Worm (Caenorhabditis elegans) whole organism, young adult: Measurements from ENCODE around the gene ptrn-1.

ENCODE experiments used
- B0261.1 ChIP-seq: sonication (generic microtip); optimal IDR thresholded peaks from 2 replicates; lab custom pipeline; 2016; ENCODE audit warnings: mild to moderate bottlenecking, missing genetic modification characterization, moderate library complexity, missing compliant biosample characterization
- F10E7.11 ChIP-seq: sonication (generic microtip); optimal IDR thresholded peaks from 2 replicates; lab custom pipeline; 2017; ENCODE audit warnings: mild to moderate bottlenecking, missing genetic modification characterization, moderate library complexity, missing compliant biosample characterization
- F23B12.7 ChIP-seq: sonication (generic microtip); optimal IDR thresholded peaks from 2 replicates; lab custom pipeline; 2017; ENCODE audit warnings: missing genetic modification characterization, mild to moderate bottlenecking, missing compliant biosample characterization, antibody characterized with exemption, moderate library complexity; ENCODE audit not compliant: insufficient read depth
- T26A5.8 ChIP-seq: sonication (generic microtip); optimal IDR thresholded peaks from 2 replicates; lab custom pipeline; 2016; ENCODE audit warnings: missing genetic modification characterization, missing compliant biosample characterization
- Y53F4B.3 ChIP-seq: fragments of 200-800 bp; sonication (Bioruptor generic); IDR thresholded peaks from 2 replicates; pipeline ENCODE4 v1.3.6; 2022; ENCODE audit warnings: missing genetic modification reagents, missing genetic modification characterization, missing compliant biosample characterization
- Y56A3A.18 ChIP-seq: fragments of 200-800 bp; sonication (Bioruptor generic); IDR thresholded peaks from 2 replicates; pipeline ENCODE4 v1.3.6; 2022; ENCODE audit warnings: missing genetic modification reagents, missing genetic modification characterization, missing compliant biosample characterization
- Y79H2A.3 ChIP-seq: fragments of 200-800 bp; sonication (Bioruptor generic); conservative IDR thresholded peaks from 2 replicates; pipeline ENCODE4 v1.3.6; 2022; ENCODE audit warnings: missing genetic modification reagents, missing genetic modification characterization, missing compliant biosample characterization
- ZK185.1 ChIP-seq: sonication (generic microtip); optimal IDR thresholded peaks from 2 replicates; lab custom pipeline; 2016; ENCODE audit warnings: mild to moderate bottlenecking, missing genetic modification characterization, missing compliant biosample characterization; ENCODE audit not compliant: poor library complexity, severe bottlenecking
- akir-1 ChIP-seq: fragments of 200-800 bp; sonication (Bioruptor generic); optimal IDR thresholded peaks from 2 replicates; lab custom pipeline; 2018; ENCODE audit warnings: mild to moderate bottlenecking, missing genetic modification characterization, moderate library complexity, missing compliant biosample characterization
- ama-1 ChIP-seq, 3 experiments: fragments of 150-350 bp in 1 of 3; sonication (generic microtip) in 2 of 3; optimal IDR thresholded peaks; 2 replicates each; lab custom pipeline; 2014 to 2018; ENCODE audit warnings: missing biosample characterization in 2 of 3, missing genetic modification characterization in 2 of 3, missing genetic modification reagents in 2 of 3
- aptf-2 ChIP-seq: fragments of 200-800 bp; sonication (Bioruptor generic); conservative IDR thresholded peaks from 2 replicates; pipeline ENCODE4 v1.3.6; 2022; ENCODE audit warnings: missing genetic modification reagents, missing genetic modification characterization, missing compliant biosample characterization
- athp-1 ChIP-seq: sonication (generic microtip); optimal IDR thresholded peaks from 2 replicates; lab custom pipeline; 2017; ENCODE audit warnings: mild to moderate bottlenecking, missing genetic modification characterization, missing compliant biosample characterization
- attf-3 ChIP-seq: fragments of 200-800 bp; sonication (Bioruptor generic); conservative IDR thresholded peaks from 2 replicates; pipeline ENCODE4 v1.3.6; 2022; ENCODE audit warnings: missing genetic modification reagents, missing genetic modification characterization, missing compliant biosample characterization
- ccch-3 ChIP-seq: fragments of 200-800 bp; sonication (Bioruptor generic); optimal IDR thresholded peaks from 2 replicates; lab custom pipeline; 2018; ENCODE audit warnings: mild to moderate bottlenecking, missing genetic modification characterization, missing compliant biosample characterization
- cebp-1 ChIP-seq, 2 experiments: fragments of 200-800 bp in 1 of 2; sonication (Bioruptor generic) in 1 of 2; sonication (generic microtip) in 1 of 2; IDR thresholded peaks in 1 of 2; optimal IDR thresholded peaks in 1 of 2; 2 replicates each; pipeline versions ENCODE4 v1.3.6 to Lab custom; 2017 to 2022; ENCODE audit warnings: missing compliant biosample characterization in 2 of 2, missing genetic modification characterization in 2 of 2, mild to moderate bottlenecking in 1 of 2, missing genetic modification reagents in 1 of 2, moderate library complexity in 1 of 2
- chd-7 ChIP-seq: sonication (generic microtip); optimal IDR thresholded peaks from 2 replicates; lab custom pipeline; 2016; ENCODE audit warnings: mild to moderate bottlenecking, missing genetic modification characterization, moderate library complexity, missing compliant biosample characterization
- dox-1 ChIP-seq: fragments of 200-800 bp; sonication (Bioruptor generic); IDR thresholded peaks from 2 replicates; pipeline ENCODE4 v1.3.6; 2022; ENCODE audit warnings: missing genetic modification reagents, missing genetic modification characterization, missing compliant biosample characterization
- efl-1 ChIP-seq: fragments of 150-350 bp; optimal IDR thresholded peaks from 2 replicates; lab custom pipeline; 2014; ENCODE audit warnings: missing biosample characterization, missing genetic modification reagents, missing genetic modification characterization
- ekl-4 ChIP-seq: fragments of 200-800 bp; sonication (Bioruptor generic); IDR thresholded peaks from 2 replicates; pipeline ENCODE4 v1.3.6; 2022; ENCODE audit warnings: missing genetic modification reagents, missing genetic modification characterization, missing compliant biosample characterization
- fkh-3 ChIP-seq: sonication (generic microtip); optimal IDR thresholded peaks from 2 replicates; lab custom pipeline; 2016; ENCODE audit warnings: mild to moderate bottlenecking, missing genetic modification characterization, missing compliant biosample characterization
- hlh-12 ChIP-seq: sonication (generic microtip); optimal IDR thresholded peaks from 2 replicates; lab custom pipeline; 2016; ENCODE audit warnings: missing genetic modification characterization, missing compliant biosample characterization
- hlh-26 ChIP-seq: fragments of 200-800 bp; sonication (Bioruptor generic); conservative IDR thresholded peaks from 2 replicates; pipeline ENCODE4 v1.3.6; 2022; ENCODE audit warnings: missing genetic modification reagents, missing genetic modification characterization, missing compliant biosample characterization
- hrde-1 ChIP-seq: sonication (generic microtip); optimal IDR thresholded peaks from 2 replicates; lab custom pipeline; 2016; ENCODE audit warnings: missing genetic modification characterization, mild to moderate bottlenecking, missing compliant biosample characterization, moderate library complexity, missing genotype, missing genetic modification reagents, borderline replicate concordance
- hsf-1 ChIP-seq: fragments of 200-800 bp; sonication (Bioruptor generic); IDR thresholded peaks from 2 replicates; pipeline ENCODE4 v1.3.6; 2022; ENCODE audit warnings: missing genetic modification reagents, missing genetic modification characterization, missing compliant biosample characterization
- let-607 ChIP-seq, 2 experiments: fragments of 200-800 bp in 1 of 2; sonication (Bioruptor generic) in 1 of 2; sonication (generic microtip) in 1 of 2; optimal IDR thresholded peaks; 2 replicates each; lab custom pipeline; 2016 to 2018; ENCODE audit warnings: mild to moderate bottlenecking in 2 of 2, missing compliant biosample characterization in 2 of 2, missing genetic modification characterization in 2 of 2, moderate library complexity in 2 of 2, missing genotype in 1 of 2
- lin-35 ChIP-seq, 3 experiments: fragments of 150-350 bp in 2 of 3; sonication (generic microtip) in 1 of 3; optimal IDR thresholded peaks; 2 replicates each; lab custom pipeline; 2014 to 2018; ENCODE audit warnings: missing biosample characterization in 3 of 3, missing genetic modification characterization in 3 of 3, missing genetic modification reagents in 3 of 3
- madf-3 ChIP-seq: fragments of 200-800 bp; sonication (Bioruptor generic); IDR thresholded peaks from 2 replicates; pipeline ENCODE4 v1.3.6; 2022; ENCODE audit warnings: missing genetic modification reagents, missing genetic modification characterization, missing compliant biosample characterization
- nfya-1 ChIP-seq: sonication (generic microtip); optimal IDR thresholded peaks from 2 replicates; lab custom pipeline; 2017; ENCODE audit warnings: antibody characterized with exemption, missing compliant biosample characterization, missing genetic modification characterization, borderline replicate concordance; ENCODE audit not compliant: insufficient read depth
- nfyb-1 ChIP-seq: fragments of 200-800 bp; sonication (Bioruptor generic); IDR thresholded peaks from 2 replicates; pipeline ENCODE4 v1.3.6; 2022; ENCODE audit warnings: missing genetic modification reagents, missing genetic modification characterization, missing compliant biosample characterization
- nhr-120 ChIP-seq: fragments of 200-800 bp; sonication (Bioruptor generic); IDR thresholded peaks from 2 replicates; pipeline ENCODE4 v1.3.6; 2022; ENCODE audit warnings: missing genetic modification characterization, missing compliant biosample characterization
- nhr-80 ChIP-seq: sonication (generic microtip); optimal IDR thresholded peaks from 2 replicates; lab custom pipeline; 2016; ENCODE audit warnings: missing genetic modification characterization, missing compliant biosample characterization
- nhr-90 ChIP-seq: sonication (generic microtip); optimal IDR thresholded peaks from 2 replicates; lab custom pipeline; 2016; ENCODE audit warnings: missing genotype, mild to moderate bottlenecking, missing genetic modification characterization, missing compliant biosample characterization
- pha-4 ChIP-seq: fragments of 150-350 bp; sonication (generic microtip); optimal IDR thresholded peaks from 2 replicates; lab custom pipeline; 2014; ENCODE audit warnings: missing biosample characterization, missing genetic modification reagents, missing genetic modification characterization
- rcor-1 ChIP-seq: fragments of 200-800 bp; sonication (Bioruptor generic); IDR thresholded peaks from 2 replicates; pipeline ENCODE4 v1.3.6; 2022; ENCODE audit warnings: missing genetic modification reagents, missing genetic modification characterization, missing compliant biosample characterization
- rpc-1 ChIP-seq, 2 experiments: fragments of 150-350 bp in 1 of 2; sonication (generic microtip) in 1 of 2; optimal IDR thresholded peaks; 2 replicates each; lab custom pipeline; 2014 to 2018; ENCODE audit warnings: missing biosample characterization in 1 of 2, missing genetic modification characterization in 1 of 2, missing genetic modification reagents in 1 of 2, missing genotype in 1 of 2
- snpc-3.4 ChIP-seq: sonication (generic microtip); optimal IDR thresholded peaks from 2 replicates; lab custom pipeline; 2017; ENCODE audit warnings: missing genetic modification characterization, mild to moderate bottlenecking, missing compliant biosample characterization, antibody characterized with exemption, moderate library complexity, missing genotype, missing genetic modification reagents
- tbp1 ChIP-seq: fragments of 200-800 bp; sonication (Bioruptor generic); optimal IDR thresholded peaks from 2 replicates; lab custom pipeline; 2018; ENCODE audit warnings: mild to moderate bottlenecking, missing genetic modification characterization, missing compliant biosample characterization
- xnd-1 ChIP-seq: sonication (generic microtip); optimal IDR thresholded peaks from 2 replicates; lab custom pipeline; 2016; ENCODE audit warnings: missing genotype, missing genetic modification reagents, missing genetic modification characterization, missing compliant biosample characterization
- zim-3 ChIP-seq: sonication (generic microtip); optimal IDR thresholded peaks from 2 replicates; lab custom pipeline; 2017; ENCODE audit warnings: mild to moderate bottlenecking, missing genetic modification characterization, moderate library complexity, missing compliant biosample characterization
- ztf-22 ChIP-seq: fragments of 200-800 bp; sonication (Bioruptor generic); optimal IDR thresholded peaks from 2 replicates; lab custom pipeline; 2018; ENCODE audit warnings: mild to moderate bottlenecking, missing genetic modification characterization, moderate library complexity, missing compliant biosample characterization

Gene ptrn-1

DNA sequence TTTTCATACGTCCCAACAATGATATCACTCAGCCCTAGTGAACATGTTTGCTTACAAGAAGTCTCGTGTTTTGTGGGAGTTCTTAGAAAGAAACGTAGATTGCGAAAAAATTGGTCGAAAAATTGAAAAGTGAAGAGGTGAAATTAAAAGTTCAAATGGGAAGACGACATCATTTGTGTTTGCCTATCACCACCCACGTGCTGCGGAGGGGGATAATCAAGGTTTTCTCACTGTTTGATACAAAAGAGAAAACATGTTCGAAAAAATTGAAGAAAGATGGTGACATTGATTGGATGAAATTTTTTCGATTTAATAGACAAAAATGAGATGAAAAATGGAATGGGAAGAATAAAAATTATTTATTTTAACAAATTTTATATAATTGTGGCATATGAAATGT is 40.5 kb upstream of the ptrn-1 start:
- TF ChIP-seq chd-7 (tag; lab: Kevin White, UChicago): no peak
- TF ChIP-seq hrde-1: no peak
- TF ChIP-seq F10E7.11 (tag; lab: Kevin White, UChicago): no peak
- TF ChIP-seq madf-3 (GFP tag; lab: Robert Waterston, UW): no peak
- no peak for TF ChIP-seq fkh-3 (tag; lab: Kevin White, UChicago)

- TF ChIP-seq cebp-1 (GFP tag; IDR thresholded peaks at IDR 0.05; lab: Robert Waterston, UW): no peak
- TF ChIP-seq cebp-1 (tag; optimal IDR thresholded peaks at IDR 0.05; lab: Kevin White, UChicago): peak; percentile 43
- TF ChIP-seq nhr-90 (tag; lab: Kevin White, UChicago): no peak
- TF ChIP-seq nhr-80 (tag; lab: Kevin White, UChicago): peak; percentile 64
- TF ChIP-seq dox-1 (GFP tag; lab: Robert Waterston, UW): 0 out of 2 replicates have a peak, but pooled peaks have one; percentile 43
These were observed 36.9 kb upstream of the ptrn-1 start for ce11 chrX:17066937-17067336.

DNA sequence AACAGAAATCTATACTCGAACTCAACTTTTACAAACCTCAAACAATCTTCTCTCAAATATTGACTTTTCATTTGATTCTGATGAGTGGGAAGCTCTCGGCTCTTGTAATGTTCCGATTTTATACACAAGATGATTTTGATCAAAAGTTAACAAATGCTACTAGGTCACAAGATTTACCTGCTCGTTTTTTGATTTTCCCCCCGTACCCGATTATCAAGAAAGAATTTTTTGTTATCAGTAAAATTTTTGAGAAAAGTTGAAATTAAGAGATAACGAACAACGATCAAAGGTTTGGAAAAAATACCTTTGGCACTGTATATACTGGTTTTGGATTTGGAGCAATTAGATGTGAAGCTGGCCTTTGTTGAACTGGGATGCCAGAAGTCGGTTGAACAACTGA is 34.8 kb upstream of the ptrn-1 start:
- TF ChIP-seq rcor-1 (GFP tag; lab: Robert Waterston, UW) (no peak), cebp-1 (GFP tag; IDR thresholded peaks at IDR 0.05; lab: Robert Waterston, UW) (no peak), cebp-1 (tag; optimal IDR thresholded peaks at IDR 0.05; lab: Kevin White, UChicago) (peak; percentile 22), aptf-2 (GFP tag; lab: Robert Waterston, UW) (no peak), Y56A3A.18 (GFP tag; lab: Robert Waterston, UW) (no peak), ccch-3 (GFP tag; lab: Kevin White, UChicago) (no peak), nhr-80 (tag; lab: Kevin White, UChicago) (peak; percentile 44), zim-3 (no peak), ZK185.1 (no peak), B0261.1 (tag; lab: Kevin White, UChicago) (no peak), hlh-26 (GFP tag; lab: Robert Waterston, UW) (no peak)
- TF ChIP-seq, all 124 proteins: peak for 2

- TF ChIP-seq rpc-1 (optimal IDR thresholded peaks at IDR 0.05; lab: Kevin White, UChicago) (no peak), rpc-1 (tag; optimal IDR thresholded peaks at IDR 0.05; lab: Kevin White, UChicago) (no peak), nhr-120 (GFP tag; lab: Robert Waterston, UW) (no peak), nfya-1 (no peak), pha-4 (tag; lab: Kevin White, UChicago) (peak; percentile 87), ama-1 (optimal IDR thresholded peaks at IDR 0.05; lab: Kevin White, UChicago) (no peak), ama-1 (GFP tag; optimal IDR thresholded peaks at IDR 0.05; lab: Kevin White, UChicago) (no peak), lin-35 (GFP tag; optimal IDR thresholded peaks at IDR 0.05; lab: Kevin White, UChicago) (no peak), attf-3 (GFP tag; lab: Robert Waterston, UW) (no peak), cebp-1 (GFP tag; IDR thresholded peaks at IDR 0.05; lab: Robert Waterston, UW) (no peak), cebp-1 (tag; optimal IDR thresholded peaks at IDR 0.05; lab: Kevin White, UChicago) (peak; percentile 71), ekl-4 (GFP tag; lab: Robert Waterston, UW) (no peak), athp-1 (tag; lab: Kevin White, UChicago) (no peak), nfyb-1 (no peak), F23B12.7 (tag; lab: Kevin White, UChicago) (peak; percentile 40), Y53F4B.3 (GFP tag; lab: Robert Waterston, UW) (no peak), akir-1 (no peak), tbp1 (GFP tag; lab: Kevin White, UChicago) (peak; percentile 59), T26A5.8 (tag; lab: Kevin White, UChicago) (no peak), Y79H2A.3 (GFP tag; lab: Robert Waterston, UW) (no peak), let-607 (tag; optimal IDR thresholded peaks at IDR 0.05; lab: Kevin White, UChicago) (peak in 1 of 2 experiments; percentile 32), hrde-1 (no peak), ztf-22 (peak; percentile 54), B0261.1 (tag; lab: Kevin White, UChicago) (no peak), snpc-3.4 (tag; lab: Kevin White, UChicago) (no peak), efl-1 (GFP tag; lab: Kevin White, UChicago) (no peak), xnd-1 (tag; lab: Kevin White, UChicago) (no peak), hlh-12 (tag; lab: Kevin White, UChicago) (no peak), hsf-1 (GFP tag; lab: Robert Waterston, UW) (no peak)
These were observed 33.8 kb upstream of the ptrn-1 start for ce11 chrX:17063749-17064252.
